Fruit fly (Drosophila melanogaster): Measurements from ENCODE around the gene Lar.

DNA sequence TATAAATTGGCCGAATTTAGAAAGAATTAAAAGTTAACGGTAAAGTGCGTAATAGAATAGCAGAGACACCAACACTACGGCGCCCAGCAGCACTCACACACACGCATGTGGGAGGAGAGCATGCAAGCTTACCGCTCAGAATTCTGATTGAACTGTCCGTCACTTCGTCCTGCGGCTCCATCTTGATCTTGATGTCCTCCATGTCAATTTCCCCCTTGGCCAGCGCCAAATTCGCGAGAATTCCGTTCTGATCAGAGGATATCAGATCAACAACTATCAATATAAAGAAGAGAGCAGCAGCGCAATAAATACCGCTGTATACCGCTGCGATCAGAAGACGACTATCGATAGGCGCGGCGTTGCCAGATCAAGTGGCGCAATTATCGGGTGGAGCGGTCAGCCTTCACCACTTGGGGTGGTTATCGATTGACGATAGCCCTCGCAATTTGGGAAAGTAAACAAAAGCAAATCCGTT is 149.2 kb downstream of the Lar start, which contains the start of the genes CG10462 and Nf-YB:
- TF ChIP-seq CG7101 (tag; optimal IDR thresholded peaks at IDR 0.05) = no peak
- no peak for TF ChIP-seq Crg-1 (GFP tag; optimal IDR thresholded peaks at IDR 0.05)

Measured in whole organism, adult.